Fruit fly (Drosophila melanogaster): ENCODE results near the gene hoe1.

Gene hoe1

DNA sequence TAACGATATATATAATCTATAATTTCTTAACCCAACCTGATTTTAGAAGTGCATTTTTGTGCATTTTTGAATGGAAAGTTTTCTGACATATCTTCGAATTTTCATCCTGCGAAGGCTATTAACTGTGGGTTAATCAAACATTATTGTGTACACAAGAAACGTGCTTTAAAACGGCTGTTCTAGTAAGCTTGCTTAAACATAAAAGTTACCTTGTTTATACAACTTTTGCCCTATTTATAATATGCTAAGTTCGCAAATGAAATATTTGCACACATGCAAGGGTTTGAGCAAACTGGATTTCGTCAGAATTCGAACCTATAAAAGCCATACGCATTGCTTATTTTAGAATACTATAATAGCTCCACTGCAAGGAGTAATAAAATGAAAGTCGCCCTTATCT is 4.9 kb upstream of the hoe1 start, which contains the start of gene Sgs1:
TSS of gene Sgs1 (plus strand) at position 350 of the 400 bp plus-strand sequence.
- TF ChIP-seq emc (GFP tag; optimal IDR thresholded peaks at IDR 0.05) (no peak), lbe (GFP tag; optimal IDR thresholded peaks at IDR 0.05) (peak; percentile 16), corto (GFP tag; optimal IDR thresholded peaks at IDR 0.05) (peak; percentile 25), CHES-1-like (GFP tag; optimal IDR thresholded peaks at IDR 0.05) (no peak), MBD-R2 (GFP tag; IDR thresholded peaks at IDR 0.05) (no peak)

DNA sequence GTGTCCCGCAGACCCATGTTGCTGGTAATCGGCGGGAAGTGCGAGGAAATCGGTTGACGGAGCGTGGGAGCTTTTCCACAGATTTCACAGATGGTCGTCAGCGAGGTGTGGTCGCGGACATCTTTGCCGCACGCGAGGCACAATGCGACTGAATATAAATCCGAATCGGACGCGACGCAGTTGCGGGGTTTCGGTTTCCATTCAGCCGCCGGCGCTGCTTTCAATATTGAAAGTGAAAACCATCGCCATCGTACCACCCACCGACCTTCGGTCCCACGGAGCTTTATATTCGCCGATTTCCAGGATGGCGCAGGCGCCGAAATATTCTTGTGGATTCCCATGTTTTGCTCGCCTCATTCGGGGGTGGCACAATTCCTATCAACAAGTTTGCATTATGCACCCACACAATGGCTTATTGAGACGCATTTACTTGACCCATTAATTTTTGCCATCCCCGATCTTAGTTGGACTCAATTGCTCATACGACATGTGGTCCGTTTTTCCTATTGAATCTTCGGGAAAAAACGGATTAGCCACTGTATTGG is 4.2 kb upstream of the hoe1 start, which contains the start of gene hoe2:
TSS of gene hoe2 (minus strand) at position 126 of the 545 bp plus-strand sequence.
- no peak for TF ChIP-seq CG12744 (GFP tag; optimal IDR thresholded peaks at IDR 0.05)
- no peak for TF ChIP-seq CG14050 (GFP tag; IDR thresholded peaks at IDR 0.05)
- no peak for TF ChIP-seq CG4707 (GFP tag; optimal IDR thresholded peaks at IDR 0.05)
- no peak for TF ChIP-seq Dip3 (GFP tag; optimal IDR thresholded peaks at IDR 0.05)
- TF ChIP-seq grau (tag; optimal IDR thresholded peaks at IDR 0.05), result no peak
- TF ChIP-seq Med (GFP tag), result peak; percentile 38
- TF ChIP-seq Bgb (GFP tag; IDR thresholded peaks at IDR 0.05; ENCODE audit: partially characterized antibody), result no peak
- TF ChIP-seq Ets65A (GFP tag), result peak; percentile 18
- TF ChIP-seq CG34376 (GFP tag; optimal IDR thresholded peaks at IDR 0.05), result peak; percentile 37
- TF ChIP-seq caup (GFP tag; optimal IDR thresholded peaks at IDR 0.05; ENCODE audit: severe bottlenecking), result peak; percentile 7
- TF ChIP-seq CG18599 (GFP tag; optimal IDR thresholded peaks at IDR 0.05), result peak; percentile 57
- no peak for TF ChIP-seq CG1647 (GFP tag; optimal IDR thresholded peaks at IDR 0.05)
- TF ChIP-seq Deaf1 (tag; optimal IDR thresholded peaks at IDR 0.05), result peak; percentile 94
- no peak for TF ChIP-seq Hmx (GFP tag; optimal IDR thresholded peaks at IDR 0.05)
- no peak for TF ChIP-seq chinmo (GFP tag; IDR thresholded peaks at IDR 0.05; ENCODE audit: partially characterized antibody)
- TF ChIP-seq ham (GFP tag; IDR thresholded peaks at IDR 0.05), result no peak
- peak; percentile 55 for TF ChIP-seq lab (GFP tag; optimal IDR thresholded peaks at IDR 0.05)
- TF ChIP-seq ewg (GFP tag; optimal IDR thresholded peaks at IDR 0.05), result peak; percentile 57
- TF ChIP-seq Hmr (GFP tag; optimal IDR thresholded peaks at IDR 0.05), result peak; percentile 71
- peak; percentile 38; the same call in 1 of the 3 replicates for TF ChIP-seq Dbx (GFP tag; IDR thresholded peaks at IDR 0.05)
- TF ChIP-seq CG6813 (GFP tag; optimal IDR thresholded peaks at IDR 0.05), result peak; percentile 15
- TF ChIP-seq scrt (GFP tag; optimal IDR thresholded peaks at IDR 0.05), result peak; percentile 94
- no peak for TF ChIP-seq vnd (GFP tag; IDR thresholded peaks at IDR 0.05; ENCODE audit: partially characterized antibody)
- no peak for TF ChIP-seq CG6272 (GFP tag; IDR thresholded peaks at IDR 0.05)
- peak; percentile 11; the same call in 1 of the 2 replicates for TF ChIP-seq Dref (GFP tag; IDR thresholded peaks at IDR 0.05)
- TF ChIP-seq Hand (GFP tag; optimal IDR thresholded peaks at IDR 0.05), result peak; percentile 38
- no peak for TF ChIP-seq maf-S (GFP tag; optimal IDR thresholded peaks at IDR 0.05)
- TF ChIP-seq Jarid2 (GFP tag; optimal IDR thresholded peaks at IDR 0.05), result peak; percentile 23
- TF ChIP-seq Drgx (GFP tag; IDR thresholded peaks at IDR 0.05), result 0 out of 2 replicates have a peak, but pooled peaks have one; percentile 16
- TF ChIP-seq CG3281 (GFP tag; optimal IDR thresholded peaks at IDR 0.05), result peak; percentile 31
- TF ChIP-seq NC2β (GFP tag; optimal IDR thresholded peaks at IDR 0.05), result no peak
- no peak for TF ChIP-seq Elba2 (GFP tag; optimal IDR thresholded peaks at IDR 0.05)
- no peak for TF ChIP-seq D19A (tag; optimal IDR thresholded peaks at IDR 0.05)
- no peak for TF ChIP-seq Gug (GFP tag; IDR thresholded peaks at IDR 0.05)
- TF ChIP-seq CG43689 (GFP tag; IDR thresholded peaks at IDR 0.05), result no peak
- peak; percentile 79 for TF ChIP-seq CG13894 (tag; optimal IDR thresholded peaks at IDR 0.05)
- TF ChIP-seq ERR (GFP tag; optimal IDR thresholded peaks at IDR 0.05), result no peak
- TF ChIP-seq CG14667 (GFP tag; IDR thresholded peaks at IDR 0.05), result no peak
- TF ChIP-seq Doc3 (GFP tag; IDR thresholded peaks at IDR 0.05; ENCODE audit: partially characterized antibody), result no peak
- TF ChIP-seq CG15601 (tag; optimal IDR thresholded peaks at IDR 0.05), result peak; percentile 94
- TF ChIP-seq CG12659 (GFP tag; optimal IDR thresholded peaks at IDR 0.05), result no peak
- no peak for TF ChIP-seq Ssrp (tag; optimal IDR thresholded peaks at IDR 0.05)
- no peak for TF ChIP-seq CG30431 (GFP tag; optimal IDR thresholded peaks at IDR 0.05)

Measured in whole organism, embryonic.